Fruit fly (Drosophila melanogaster) whole organism, embryonic: ENCODE results near the gene Adgf-C.

Experiments
- B-H1 ChIP-seq: fragments of 200-800 bp; sonication (Bioruptor generic); IDR thresholded peaks from 3 replicates; pipeline ENCODE4 v1.3.6; 2022; ENCODE audit warnings: missing biosample characterization, missing genetic modification characterization
- CG10267 ChIP-seq: fragments of 200-800 bp; sonication (Bioruptor generic); optimal IDR thresholded peaks from 2 replicates; lab custom pipeline; 2018; ENCODE audit warnings: missing biosample characterization, mild to moderate bottlenecking, missing genetic modification characterization, moderate library complexity
- CG10321 ChIP-seq: fragments of 200-800 bp; sonication (Bioruptor generic); IDR thresholded peaks from 2 replicates; pipeline ENCODE4 v1.3.6; 2022; ENCODE audit warnings: missing biosample characterization, missing genetic modification characterization
- CG10431 ChIP-seq: fragments of 200-800 bp; sonication (Bioruptor generic); optimal IDR thresholded peaks from 3 replicates; lab custom pipeline; 2018; ENCODE audit warnings: missing biosample characterization, mild to moderate bottlenecking, missing genetic modification characterization
- CG11093 ChIP-seq: fragments of 200-800 bp; sonication (Bioruptor generic); IDR thresholded peaks from 3 replicates; pipeline ENCODE4 v1.3.6; 2022; ENCODE audit warnings: missing biosample characterization, missing genetic modification characterization
- CG11247 ChIP-seq: fragments of 200-800 bp; sonication (Bioruptor generic); IDR thresholded peaks from 2 replicates; pipeline ENCODE4 v1.3.6; 2022; ENCODE audit warnings: missing biosample characterization, missing genetic modification characterization
- CG12744 ChIP-seq: fragments of 200-800 bp; sonication (Bioruptor generic); optimal IDR thresholded peaks from 2 replicates; lab custom pipeline; 2016; ENCODE audit warnings: missing biosample characterization, missing genetic modification characterization
- CG13296 ChIP-seq: fragments of 200-800 bp; sonication (Bioruptor generic); optimal IDR thresholded peaks from 3 replicates; lab custom pipeline; 2018; ENCODE audit warnings: missing biosample characterization, mild to moderate bottlenecking, missing genetic modification characterization
- CG16779 ChIP-seq: fragments of 200-800 bp; sonication (Bioruptor generic); IDR thresholded peaks from 2 replicates; pipeline ENCODE4 v1.3.6; 2022; ENCODE audit warnings: missing biosample characterization, missing genetic modification characterization
- CG18764 ChIP-seq: fragments of 200-800 bp; sonication (Bioruptor generic); optimal IDR thresholded peaks from 3 replicates; lab custom pipeline; 2016; ENCODE audit warnings: missing biosample characterization, missing genetic modification characterization
- CG31224 ChIP-seq: fragments of 200-800 bp; sonication (Bioruptor generic); IDR thresholded peaks from 2 replicates; pipeline ENCODE4 v1.3.6; 2022; ENCODE audit warnings: missing biosample characterization, missing genetic modification characterization
- CG33557 ChIP-seq: fragments of 200-800 bp; sonication (Bioruptor generic); optimal IDR thresholded peaks from 2 replicates; lab custom pipeline; 2019; ENCODE audit warnings: missing biosample characterization, mild to moderate bottlenecking, missing genetic modification characterization, moderate library complexity
- CG3847 ChIP-seq: fragments of 200-800 bp; sonication (Bioruptor generic); IDR thresholded peaks from 2 replicates; pipeline ENCODE4 v1.3.6; 2022; ENCODE audit warnings: missing biosample characterization, missing genetic modification characterization
- CG4617 ChIP-seq: fragments of 200-800 bp; sonication (Bioruptor generic); optimal IDR thresholded peaks from 3 replicates; lab custom pipeline; 2016; ENCODE audit warnings: missing biosample characterization, missing genetic modification characterization, borderline replicate concordance
- CG6683 ChIP-seq: fragments of 200-800 bp; sonication (Bioruptor generic); optimal IDR thresholded peaks from 2 replicates; lab custom pipeline; 2017; ENCODE audit warnings: missing biosample characterization, mild to moderate bottlenecking, missing genetic modification characterization, missing genetic modification reagents
- CG6791 ChIP-seq: fragments of 200-800 bp; sonication (Bioruptor generic); IDR thresholded peaks from 3 replicates; pipeline ENCODE4 v1.3.6; 2022; ENCODE audit warnings: missing biosample characterization, missing genetic modification characterization; ENCODE audit not compliant: partially characterized antibody
- CG8388 ChIP-seq: fragments of 200-800 bp; sonication (Bioruptor generic); optimal IDR thresholded peaks from 2 replicates; lab custom pipeline; 2019; ENCODE audit warnings: missing biosample characterization, mild to moderate bottlenecking, missing genetic modification characterization, moderate library complexity
- CG8924 ChIP-seq: fragments of 200-800 bp; optimal IDR thresholded peaks from 3 replicates; lab custom pipeline; 2019; ENCODE audit warnings: missing biosample characterization, mild to moderate bottlenecking, missing genetic modification characterization, moderate library complexity
- Chrac-16 ChIP-seq: fragments of 200-800 bp; sonication (Bioruptor generic); optimal IDR thresholded peaks from 3 replicates; lab custom pipeline; 2016; ENCODE audit warnings: missing biosample characterization, missing genetic modification characterization
- Dek ChIP-seq: fragments of 200-800 bp; sonication (Bioruptor generic); optimal IDR thresholded peaks from 3 replicates; lab custom pipeline; 2019; ENCODE audit warnings: missing biosample characterization, mild to moderate bottlenecking, missing genetic modification characterization, moderate library complexity
- Dip3 ChIP-seq: fragments of 200-800 bp; sonication (Bioruptor generic); optimal IDR thresholded peaks from 3 replicates; lab custom pipeline; 2016; ENCODE audit warnings: missing biosample characterization, missing genetic modification characterization
- Gsc ChIP-seq: fragments of 200-800 bp; sonication (Bioruptor generic); IDR thresholded peaks from 2 replicates; pipeline ENCODE4 v1.3.6; 2022; ENCODE audit warnings: missing biosample characterization, missing genetic modification characterization
- HHEX ChIP-seq: fragments of 200-800 bp; sonication (Bioruptor generic); optimal IDR thresholded peaks from 3 replicates; lab custom pipeline; 2017; ENCODE audit warnings: missing biosample characterization, mild to moderate bottlenecking, missing genetic modification characterization, missing genetic modification reagents
- HLH3B ChIP-seq: fragments of 200-800 bp; sonication (Bioruptor generic); IDR thresholded peaks from 2 replicates; pipeline ENCODE4 v1.3.6; 2022; ENCODE audit warnings: missing biosample characterization, missing genetic modification characterization
- Hey ChIP-seq: fragments of 200-800 bp; sonication (Bioruptor generic); optimal IDR thresholded peaks from 3 replicates; lab custom pipeline; 2018; ENCODE audit warnings: missing biosample characterization, mild to moderate bottlenecking, missing genetic modification characterization
- Hmx ChIP-seq: fragments of 200-800 bp; sonication (Bioruptor generic); optimal IDR thresholded peaks from 2 replicates; lab custom pipeline; 2016; ENCODE audit warnings: missing biosample characterization, missing genetic modification characterization
- Hr78 ChIP-seq, 2 experiments: fragments of 200-800 bp in 1 of 2; fragments of >200 bp in 1 of 2; sonication (Bioruptor generic) in 1 of 2; optimal IDR thresholded peaks; 2 replicates each; lab custom pipeline; 2017 to 2019; ENCODE audit warnings: missing biosample characterization in 2 of 2, missing genetic modification characterization in 2 of 2, mild to moderate bottlenecking in 1 of 2, moderate library complexity in 1 of 2
- Lpt ChIP-seq: fragments of >200 bp; optimal IDR thresholded peaks from 2 replicates; lab custom pipeline; 2018; ENCODE audit warnings: missing biosample characterization, missing genetic modification characterization
- NFAT ChIP-seq: fragments of 200-800 bp; sonication (Bioruptor generic); IDR thresholded peaks from 2 replicates; pipeline ENCODE4 v1.3.6; 2022; ENCODE audit warnings: missing biosample characterization, missing genetic modification characterization
- Nf-YA ChIP-seq: fragments of 200-800 bp; sonication (Bioruptor generic); IDR thresholded peaks from 2 replicates; pipeline ENCODE4 v1.3.6; 2022; ENCODE audit warnings: missing biosample characterization, missing genetic modification characterization
- Sin3A ChIP-seq: fragments of >200 bp; optimal IDR thresholded peaks from 2 replicates; lab custom pipeline; 2018
- Trl ChIP-seq, 3 experiments: fragments of >200 bp in 2 of 3; fragments of 200-800 bp in 1 of 3; sonication (Bioruptor generic) in 1 of 3; optimal IDR thresholded peaks; 2 replicates in 1 of 3; 3 replicates in 2 of 3; lab custom pipeline; 2016 to 2017; ENCODE audit warnings: missing biosample characterization in 1 of 3, missing genetic modification characterization in 1 of 3
- Vsx1 ChIP-seq: fragments of 200-800 bp; sonication (Bioruptor generic); optimal IDR thresholded peaks from 2 replicates; lab custom pipeline; 2017; ENCODE audit warnings: missing biosample characterization, mild to moderate bottlenecking, missing genetic modification characterization, missing genetic modification reagents
- chn ChIP-seq: fragments of 200-800 bp; sonication (Bioruptor generic); optimal IDR thresholded peaks from 2 replicates; lab custom pipeline; 2016; ENCODE audit warnings: missing biosample characterization, missing genetic modification characterization
- dmrt99B ChIP-seq: fragments of 200-800 bp; sonication (Bioruptor generic); optimal IDR thresholded peaks from 2 replicates; lab custom pipeline; 2018; ENCODE audit warnings: missing biosample characterization, mild to moderate bottlenecking, missing genetic modification characterization, moderate library complexity
- gfzf ChIP-seq: fragments of 200-800 bp; sonication (Bioruptor generic); optimal IDR thresholded peaks from 2 replicates; lab custom pipeline; 2016; ENCODE audit warnings: missing biosample characterization, mild to moderate bottlenecking, missing genetic modification characterization, moderate library complexity
- inv ChIP-seq: fragments of 200-800 bp; sonication (Bioruptor generic); IDR thresholded peaks from 2 replicates; pipeline ENCODE4 v1.3.6; 2022; ENCODE audit warnings: missing biosample characterization, missing genetic modification characterization; ENCODE audit not compliant: partially characterized antibody
- kah ChIP-seq: fragments of 200-800 bp; sonication (Bioruptor generic); optimal IDR thresholded peaks from 2 replicates; lab custom pipeline; 2018; ENCODE audit warnings: missing biosample characterization, mild to moderate bottlenecking, missing genetic modification characterization
- kni ChIP-seq: fragments of 200-800 bp; sonication (Bioruptor generic); optimal IDR thresholded peaks from 3 replicates; lab custom pipeline; 2017; ENCODE audit warnings: mild to moderate bottlenecking, missing biosample characterization, missing genetic modification reagents, missing genetic modification characterization
- nerfin-2 ChIP-seq: fragments of 200-800 bp; sonication (Bioruptor generic); IDR thresholded peaks from 2 replicates; pipeline ENCODE4 v1.3.6; 2022; ENCODE audit warnings: missing biosample characterization, missing genetic modification characterization; ENCODE audit not compliant: partially characterized antibody
- oc ChIP-seq: fragments of 200-800 bp; sonication (Bioruptor generic); optimal IDR thresholded peaks from 2 replicates; lab custom pipeline; 2018; ENCODE audit warnings: missing biosample characterization, mild to moderate bottlenecking, missing genetic modification characterization, moderate library complexity
- p53 ChIP-seq: fragments of 200-800 bp; sonication (Bioruptor generic); optimal IDR thresholded peaks from 2 replicates; lab custom pipeline; 2016; ENCODE audit warnings: missing biosample characterization, missing genetic modification characterization
- phol ChIP-seq: fragments of 200-800 bp; sonication (Bioruptor generic); optimal IDR thresholded peaks from 3 replicates; lab custom pipeline; 2018; ENCODE audit warnings: missing biosample characterization, mild to moderate bottlenecking, missing genetic modification characterization, moderate library complexity
- prd ChIP-seq, 3 experiments: fragments of >200 bp in 2 of 3; fragments of 200-800 bp in 1 of 3; sonication (Bioruptor generic) in 1 of 3; optimal IDR thresholded peaks in 2 of 3; IDR thresholded peaks in 1 of 3; 2 replicates in 2 of 3; 3 replicates in 1 of 3; pipeline versions ENCODE4 v1.3.6 to Lab custom; 2017 to 2022; ENCODE audit warnings: missing biosample characterization in 1 of 3, missing genetic modification characterization in 1 of 3
- run ChIP-seq: fragments of 200-800 bp; sonication (Bioruptor generic); optimal IDR thresholded peaks from 3 replicates; lab custom pipeline; 2018; ENCODE audit warnings: missing biosample characterization, mild to moderate bottlenecking, missing genetic modification characterization
- sd ChIP-seq: fragments of 200-800 bp; sonication (Bioruptor generic); optimal IDR thresholded peaks from 3 replicates; lab custom pipeline; 2018; ENCODE audit warnings: missing biosample characterization, mild to moderate bottlenecking, missing genetic modification characterization, moderate library complexity
- sens ChIP-seq: fragments of 200-800 bp; sonication (Bioruptor generic); peaks from one replicate; lab custom pipeline; 2016; ENCODE audit warnings: missing biosample characterization, missing genetic modification characterization
- slp2 ChIP-seq: fragments of 200-800 bp; sonication (Bioruptor generic); optimal IDR thresholded peaks from 2 replicates; lab custom pipeline; 2016; ENCODE audit warnings: missing biosample characterization, missing genetic modification characterization
- tio ChIP-seq: fragments of 200-800 bp; sonication (Bioruptor generic); optimal IDR thresholded peaks from 2 replicates; lab custom pipeline; 2017; ENCODE audit warnings: missing biosample characterization, missing genetic modification characterization, inconsistent platforms
- trem ChIP-seq: fragments of 200-800 bp; optimal IDR thresholded peaks from 3 replicates; lab custom pipeline; 2019; ENCODE audit warnings: missing biosample characterization, mild to moderate bottlenecking, missing genetic modification characterization, moderate library complexity

Gene Adgf-C

DNA sequence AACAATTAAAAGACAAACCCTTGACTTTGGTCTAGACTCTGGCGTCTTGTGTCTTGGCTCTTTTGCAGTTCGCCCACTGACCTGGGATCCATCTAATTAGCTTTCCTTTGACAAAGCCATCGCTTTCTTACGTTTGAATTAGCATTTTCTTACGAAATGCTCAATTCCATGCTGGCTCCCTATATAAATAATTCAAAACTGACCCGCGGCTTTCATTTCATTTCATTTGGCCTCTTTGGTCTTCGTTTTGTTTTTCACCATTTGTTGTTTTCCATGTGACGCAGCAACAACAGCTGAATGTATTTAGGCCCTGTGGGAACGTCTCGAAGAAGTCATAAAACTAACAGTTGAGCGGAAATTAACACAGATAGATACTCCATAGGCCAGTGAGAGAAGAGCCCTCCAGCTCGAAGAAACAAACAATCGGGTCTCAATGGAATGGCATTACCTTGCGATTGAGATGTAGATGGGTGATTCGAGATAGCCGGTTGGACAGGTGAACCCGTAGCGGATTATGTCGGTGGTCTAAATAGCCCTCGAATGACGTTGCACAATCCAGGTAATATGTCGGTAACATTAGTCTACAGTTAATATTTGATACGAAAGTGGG, 17.6 kb downstream of the Adgf-C start:
- TF ChIP-seq CG33557 (GFP tag; lab: Kevin White, UChicago) (no peak), kni (GFP tag; lab: Kevin White, UChicago) (peak; percentile 67), CG10267 (no peak), Vsx1 (GFP tag; lab: Kevin White, UChicago) (peak; percentile 25), prd (optimal IDR thresholded peaks at IDR 0.05; lab: Kevin White, UChicago) (no peak), prd (GFP tag; IDR thresholded peaks at IDR 0.05; lab: Robert Waterston, UW) (no peak), dmrt99B (no peak), Gsc (GFP tag; lab: Robert Waterston, UW) (no peak), sd (tag; lab: Kevin White, UChicago) (peak; percentile 13), NFAT (GFP tag; lab: Robert Waterston, UW) (no peak), phol (tag; lab: Kevin White, UChicago) (no peak), trem (no peak), HHEX (no peak), CG12744 (GFP tag; lab: Kevin White, UChicago) (no peak), B-H1 (no peak), Sin3A (lab: Kevin White, UChicago) (no peak), oc (peak; percentile 78), Nf-YA (no peak), Hr78 (GFP tag; optimal IDR thresholded peaks at IDR 0.05; lab: Kevin White, UChicago) (peak in 1 of 2 experiments; percentile 51), CG3847 (GFP tag; lab: Robert Waterston, UW) (no peak), CG18764 (no peak), run (no peak), kah (GFP tag; lab: Kevin White, UChicago) (no peak), CG16779 (no peak), CG6683 (no peak), slp2 (GFP tag; lab: Kevin White, UChicago) (no peak), nerfin-2 (GFP tag; lab: Robert Waterston, UW) (no peak), gfzf (GFP tag; lab: Kevin White, UChicago) (no peak), Dip3 (GFP tag; lab: Kevin White, UChicago) (no peak), CG11247 (GFP tag; lab: Robert Waterston, UW) (no peak), CG8924 (tag; lab: Kevin White, UChicago) (no peak), CG6791 (no peak), Lpt (GFP tag; lab: Kevin White, UChicago) (no peak), chn (GFP tag; lab: Kevin White, UChicago) (no peak), Hmx (GFP tag; lab: Kevin White, UChicago) (no peak), tio (GFP tag; lab: Kevin White, UChicago) (no peak), CG10321 (GFP tag; lab: Robert Waterston, UW) (no peak), CG31224 (GFP tag; lab: Robert Waterston, UW) (no peak), p53 (GFP tag; lab: Kevin White, UChicago) (no peak), sens (peak; percentile 4), inv (GFP tag; lab: Robert Waterston, UW) (no peak), CG13296 (GFP tag; lab: Kevin White, UChicago) (no peak), CG8388 (GFP tag; lab: Kevin White, UChicago) (no peak), Hey (tag; lab: Kevin White, UChicago) (no peak), Chrac-16 (GFP tag; lab: Kevin White, UChicago) (no peak), CG4617 (GFP tag; lab: Kevin White, UChicago) (no peak), HLH3B (no peak), CG10431 (GFP tag; lab: Kevin White, UChicago) (no peak), CG11093 (no peak), Dek (tag; lab: Kevin White, UChicago) (no peak), Trl (optimal IDR thresholded peaks at IDR 0.05; lab: Kevin White, UChicago) (no peak), Trl (GFP tag; optimal IDR thresholded peaks at IDR 0.05; lab: Kevin White, UChicago) (no peak)
